Fruit fly (Drosophila melanogaster): ENCODE measurements around the gene CG7829.

The CG7829 gene

dm6 chr3R:29772795-29773331 lies 44.7 kb downstream of the CG7829 start (continued):
- TF ChIP-seq fru (optimal IDR thresholded peaks at IDR 0.05) = no peak
- TF ChIP-seq Awh (GFP tag; IDR thresholded peaks at IDR 0.05) = no peak
- TF ChIP-seq BEAF-32 (GFP tag; optimal IDR thresholded peaks at IDR 0.05) = no peak
- no peak for TF ChIP-seq gsb (GFP tag; IDR thresholded peaks at IDR 0.05)
- no peak for TF ChIP-seq emc (GFP tag; optimal IDR thresholded peaks at IDR 0.05)
- TF ChIP-seq CG11085 (GFP tag; IDR thresholded peaks at IDR 0.05) = no peak
- TF ChIP-seq CG8944 (GFP tag; optimal IDR thresholded peaks at IDR 0.05) = no peak
- no peak for TF ChIP-seq tll (GFP tag; optimal IDR thresholded peaks at IDR 0.05)
- no peak for TF ChIP-seq Max (GFP tag; optimal IDR thresholded peaks at IDR 0.05)
- TF ChIP-seq CG3847 (GFP tag; IDR thresholded peaks at IDR 0.05) = no peak
- TF ChIP-seq sqz (GFP tag; optimal IDR thresholded peaks at IDR 0.05) = no peak
- TF ChIP-seq H2.0 (GFP tag; IDR thresholded peaks at IDR 0.05) = no peak
- TF ChIP-seq CG7556 (GFP tag; optimal IDR thresholded peaks at IDR 0.05) = no peak
- peak; percentile 40 for TF ChIP-seq CrebB (tag; optimal IDR thresholded peaks at IDR 0.05)
- peak; percentile 19 for TF ChIP-seq D19A (tag; optimal IDR thresholded peaks at IDR 0.05)
- no peak for TF ChIP-seq CG9932 (GFP tag; IDR thresholded peaks at IDR 0.05)
- TF ChIP-seq grn (GFP tag; optimal IDR thresholded peaks at IDR 0.05) = peak; percentile 82
- no peak for TF ChIP-seq dan (GFP tag; IDR thresholded peaks at IDR 0.05)
- no peak for TF ChIP-seq CG12391 (tag; optimal IDR thresholded peaks at IDR 0.05)
- peak; percentile 80; the same call in 2 of the 3 replicates for TF ChIP-seq ci (GFP tag; IDR thresholded peaks at IDR 0.05)
- 0 out of 2 replicates have a peak, but pooled peaks have one; percentile 16 for TF ChIP-seq CG10959 (GFP tag; IDR thresholded peaks at IDR 0.05)
- TF ChIP-seq CG5180 (GFP tag; optimal IDR thresholded peaks at IDR 0.05) = peak; percentile 30
- no peak for TF ChIP-seq slou (GFP tag; optimal IDR thresholded peaks at IDR 0.05)
- peak; percentile 5 for TF ChIP-seq tap (tag; optimal IDR thresholded peaks at IDR 0.05)
- no peak for TF ChIP-seq disco-r (GFP tag; optimal IDR thresholded peaks at IDR 0.05)
- TF ChIP-seq rib (GFP tag; IDR thresholded peaks at IDR 0.05) = peak; percentile 68
- 0 out of 3 replicates have a peak, but pooled peaks have one; percentile 35 for TF ChIP-seq Doc3 (GFP tag; IDR thresholded peaks at IDR 0.05; ENCODE audit: partially characterized antibody)
- TF ChIP-seq Opbp (GFP tag; IDR thresholded peaks at IDR 0.05; ENCODE audit: partially characterized antibody) = no peak; the same call in 2 of the 3 replicates
- peak; percentile 23 for TF ChIP-seq CG17385 (GFP tag; optimal IDR thresholded peaks at IDR 0.05)
- 0 out of 3 replicates have a peak, but pooled peaks have one; percentile 67 for TF ChIP-seq otp (GFP tag; IDR thresholded peaks at IDR 0.05)
- peak; percentile 84; the same call in 2 of the 3 replicates for TF ChIP-seq CG6175 (GFP tag; IDR thresholded peaks at IDR 0.05)
- TF ChIP-seq CG10366 (GFP tag; IDR thresholded peaks at IDR 0.05) = no peak
- no peak for TF ChIP-seq shn (GFP tag; optimal IDR thresholded peaks at IDR 0.05)
- TF ChIP-seq CG12299 (tag; optimal IDR thresholded peaks at IDR 0.05) = no peak
- no peak for TF ChIP-seq ewg (GFP tag; optimal IDR thresholded peaks at IDR 0.05)
- no peak for TF ChIP-seq org-1 (GFP tag; optimal IDR thresholded peaks at IDR 0.05)
- TF ChIP-seq Abd-B (GFP tag; optimal IDR thresholded peaks at IDR 0.05) = peak; percentile 4
- no peak for TF ChIP-seq Myb (GFP tag; optimal IDR thresholded peaks at IDR 0.05)
- TF ChIP-seq CG18262 (tag; optimal IDR thresholded peaks at IDR 0.05) = no peak
- TF ChIP-seq zf30C (GFP tag; optimal IDR thresholded peaks at IDR 0.05) = no peak
- no peak for TF ChIP-seq C15 (GFP tag; IDR thresholded peaks at IDR 0.05)
- TF ChIP-seq tx (GFP tag; optimal IDR thresholded peaks at IDR 0.05) = no peak
- no peak for TF ChIP-seq sim (GFP tag; IDR thresholded peaks at IDR 0.05)
- TF ChIP-seq CG2875 (GFP tag; optimal IDR thresholded peaks at IDR 0.05) = no peak
- TF ChIP-seq vfl (GFP tag; optimal IDR thresholded peaks at IDR 0.05) = no peak
- peak; percentile 30 for TF ChIP-seq ERR (GFP tag; optimal IDR thresholded peaks at IDR 0.05)
- TF ChIP-seq CG2712 (tag; optimal IDR thresholded peaks at IDR 0.05) = no peak
- 0 out of 2 replicates have a peak, but pooled peaks have one; percentile 25 for TF ChIP-seq cas (GFP tag; IDR thresholded peaks at IDR 0.05)
- TF ChIP-seq CG17328 (GFP tag; IDR thresholded peaks at IDR 0.05) = peak; percentile 41; the same call in 1 of the 2 replicates
- no peak for TF ChIP-seq ems (GFP tag; optimal IDR thresholded peaks at IDR 0.05)
- TF ChIP-seq Nf-YA (GFP tag; IDR thresholded peaks at IDR 0.05) = no peak
- no peak for TF ChIP-seq maf-S (GFP tag; optimal IDR thresholded peaks at IDR 0.05)

All from whole organism, embryonic.